Fruit fly (Drosophila melanogaster) whole organism, pupa: ENCODE measurements around the gene Ir76a.
A peak's percentile ranks its signal among the peaks of the same experiment; 100 is the strongest.

Experiments
- CG14655 ChIP-seq: fragments of 200-800 bp; sonication (Bioruptor generic); optimal IDR thresholded peaks from 3 replicates; lab custom pipeline; 2017; ENCODE audit warnings: mild to moderate bottlenecking, missing biosample characterization, missing genetic modification reagents, missing genetic modification characterization
- CG15710 ChIP-seq: fragments of 200-800 bp; sonication (Bioruptor generic); optimal IDR thresholded peaks from 2 replicates; lab custom pipeline; 2018; ENCODE audit warnings: missing biosample characterization, mild to moderate bottlenecking, missing genetic modification characterization, moderate library complexity
- CG32121 ChIP-seq: fragments of 200-800 bp; sonication (Bioruptor generic); IDR thresholded peaks from 2 replicates; pipeline ENCODE4 v1.3.6; 2022; ENCODE audit warnings: missing biosample characterization, missing genetic modification characterization
- CG8301 ChIP-seq: fragments of 200-800 bp; sonication (Bioruptor generic); optimal IDR thresholded peaks from 2 replicates; lab custom pipeline; 2018; ENCODE audit warnings: missing biosample characterization, mild to moderate bottlenecking, missing genetic modification characterization
- Pif1A ChIP-seq: fragments of 200-800 bp; sonication (Bioruptor generic); optimal IDR thresholded peaks from 3 replicates; lab custom pipeline; 2016; ENCODE audit warnings: missing biosample characterization, missing genetic modification characterization
- gl ChIP-seq: fragments of 200-800 bp; sonication (Bioruptor generic); optimal IDR thresholded peaks from 2 replicates; lab custom pipeline; 2018; ENCODE audit warnings: missing biosample characterization, mild to moderate bottlenecking, missing genetic modification characterization
- rn ChIP-seq: fragments of 200-800 bp; sonication (Bioruptor generic); IDR thresholded peaks from 2 replicates; pipeline ENCODE4 v1.3.6; 2022; ENCODE audit warnings: missing biosample characterization, missing genetic modification characterization

- TF ChIP-seq Pif1A (GFP tag; lab: Kevin White, UChicago) (peak; percentile 27), CG15710 (peak; percentile 61), CG8301 (tag; lab: Kevin White, UChicago) (peak; percentile 63), rn (GFP tag; lab: Robert Waterston, UW) (no peak), gl (tag; lab: Kevin White, UChicago) (no peak), CG14655 (peak; percentile 74), CG32121 (peak; percentile 14; the same call in 1 of the 2 replicates)
These were observed 8.0 kb upstream of the Ir76a start for dm6 chr3L:19790929-19791687.
